Fruit fly (Drosophila melanogaster) whole organism, embryonic: Measurements from ENCODE around the gene CG10343.

Experiments used
- Bteb2 ChIP-seq: fragments of 200-800 bp; sonication (Bioruptor generic); optimal IDR thresholded peaks from 2 replicates; lab custom pipeline; 2016; ENCODE audit warnings: missing biosample characterization, missing genetic modification characterization
- CG10366 ChIP-seq: fragments of 200-800 bp; sonication (Bioruptor generic); IDR thresholded peaks from 2 replicates; pipeline ENCODE4 v1.3.6; 2022; ENCODE audit warnings: missing biosample characterization, missing genetic modification characterization
- CG12659 ChIP-seq: fragments of 200-800 bp; sonication (Bioruptor generic); optimal IDR thresholded peaks from 3 replicates; lab custom pipeline; 2017; ENCODE audit warnings: mild to moderate bottlenecking, missing biosample characterization, missing genetic modification reagents, missing genetic modification characterization
- CG13287 ChIP-seq: fragments of 200-800 bp; sonication (Bioruptor generic); IDR thresholded peaks from 2 replicates; pipeline ENCODE4 v1.3.6; 2022; ENCODE audit warnings: missing biosample characterization, missing genetic modification characterization; ENCODE audit not compliant: partially characterized antibody
- CG13424 ChIP-seq: fragments of 200-800 bp; sonication (Bioruptor generic); optimal IDR thresholded peaks from 2 replicates; lab custom pipeline; 2019; ENCODE audit warnings: missing biosample characterization, mild to moderate bottlenecking, missing genetic modification characterization, moderate library complexity
- CG14710 ChIP-seq: fragments of 200-800 bp; sonication (Bioruptor generic); optimal IDR thresholded peaks from 3 replicates; lab custom pipeline; 2019; ENCODE audit warnings: missing biosample characterization, mild to moderate bottlenecking, missing genetic modification characterization, moderate library complexity
- CG15479 ChIP-seq: fragments of 200-800 bp; sonication (Bioruptor generic); optimal IDR thresholded peaks from 3 replicates; lab custom pipeline; 2019; ENCODE audit warnings: missing biosample characterization, mild to moderate bottlenecking, missing genetic modification characterization, moderate library complexity
- CG17186 ChIP-seq: fragments of 200-800 bp; sonication (Bioruptor generic); optimal IDR thresholded peaks from 3 replicates; lab custom pipeline; 2017; ENCODE audit warnings: missing biosample characterization, missing genetic modification reagents, missing genetic modification characterization
- CG18764 ChIP-seq: fragments of 200-800 bp; sonication (Bioruptor generic); optimal IDR thresholded peaks from 3 replicates; lab custom pipeline; 2016; ENCODE audit warnings: missing biosample characterization, missing genetic modification characterization
- CG33213 ChIP-seq: fragments of 200-800 bp; sonication (Bioruptor generic); optimal IDR thresholded peaks from 3 replicates; lab custom pipeline; 2016; ENCODE audit warnings: missing biosample characterization, missing genetic modification characterization
- CG3995 ChIP-seq: fragments of 200-800 bp; sonication (Bioruptor generic); optimal IDR thresholded peaks from 3 replicates; lab custom pipeline; 2016; ENCODE audit warnings: missing biosample characterization, missing genetic modification characterization
- CG4617 ChIP-seq: fragments of 200-800 bp; sonication (Bioruptor generic); optimal IDR thresholded peaks from 3 replicates; lab custom pipeline; 2016; ENCODE audit warnings: missing biosample characterization, missing genetic modification characterization, borderline replicate concordance
- CG8478 ChIP-seq: fragments of >200 bp; optimal IDR thresholded peaks from 2 replicates; lab custom pipeline; 2018
- CG9797 ChIP-seq: fragments of 200-800 bp; sonication (Bioruptor generic); optimal IDR thresholded peaks from 3 replicates; lab custom pipeline; 2018; ENCODE audit warnings: missing biosample characterization, mild to moderate bottlenecking, missing genetic modification characterization
- Dll ChIP-seq: fragments of 200-800 bp; sonication (Bioruptor generic); IDR thresholded peaks from 4 replicates; pipeline ENCODE4 v1.3.6; 2022; ENCODE audit warnings: missing biosample characterization, missing genetic modification characterization; ENCODE audit not compliant: partially characterized antibody
- E2f1 ChIP-seq: fragments of 200-800 bp; sonication (Bioruptor generic); IDR thresholded peaks from 2 replicates; pipeline ENCODE4 v1.3.6; 2022; ENCODE audit warnings: missing biosample characterization, missing genetic modification characterization
- HHEX ChIP-seq: fragments of 200-800 bp; sonication (Bioruptor generic); optimal IDR thresholded peaks from 3 replicates; lab custom pipeline; 2017; ENCODE audit warnings: missing biosample characterization, mild to moderate bottlenecking, missing genetic modification characterization, missing genetic modification reagents
- HmgD ChIP-seq: fragments of 200-800 bp; sonication (Bioruptor generic); optimal IDR thresholded peaks from 3 replicates; lab custom pipeline; 2016; ENCODE audit warnings: missing biosample characterization, missing genetic modification characterization
- Lhr ChIP-seq: fragments of 200-800 bp; sonication (Bioruptor generic); optimal IDR thresholded peaks from 3 replicates; lab custom pipeline; 2017; ENCODE audit warnings: mild to moderate bottlenecking, missing biosample characterization, missing genetic modification reagents, missing genetic modification characterization
- MBD-R2 ChIP-seq: fragments of 200-800 bp; sonication (Bioruptor generic); IDR thresholded peaks from 2 replicates; pipeline ENCODE4 v1.3.6; 2022; ENCODE audit warnings: missing biosample characterization, missing genetic modification characterization
- MESR4 ChIP-seq: fragments of 200-800 bp; sonication (Bioruptor generic); optimal IDR thresholded peaks from 2 replicates; lab custom pipeline; 2018; ENCODE audit warnings: missing biosample characterization, mild to moderate bottlenecking, missing genetic modification characterization, moderate library complexity
- Med ChIP-seq: fragments of 200-800 bp; sonication (Bioruptor generic); peaks from one replicate; lab custom pipeline; 2016; ENCODE audit warnings: missing biosample characterization, missing genetic modification characterization, mild to moderate bottlenecking, inconsistent platforms, moderate library complexity
- Opbp ChIP-seq: fragments of 200-800 bp; sonication (Bioruptor generic); IDR thresholded peaks from 3 replicates; pipeline ENCODE4 v1.3.6; 2022; ENCODE audit warnings: missing biosample characterization, missing genetic modification characterization; ENCODE audit not compliant: partially characterized antibody
- Ptx1 ChIP-seq: fragments of 200-800 bp; sonication (Bioruptor generic); IDR thresholded peaks from 2 replicates; pipeline ENCODE4 v1.3.6; 2022; ENCODE audit warnings: missing biosample characterization, missing genetic modification characterization
- Rfx ChIP-seq: fragments of 200-800 bp; sonication (Bioruptor generic); IDR thresholded peaks from 2 replicates; pipeline ENCODE4 v1.3.6; 2022; ENCODE audit warnings: missing biosample characterization, missing genetic modification characterization
- Sin3A ChIP-seq: fragments of >200 bp; optimal IDR thresholded peaks from 2 replicates; lab custom pipeline; 2018
- amos ChIP-seq: fragments of 200-800 bp; sonication (Bioruptor generic); IDR thresholded peaks from 2 replicates; pipeline ENCODE4 v1.3.6; 2022; ENCODE audit warnings: missing biosample characterization, missing genetic modification characterization; ENCODE audit not compliant: partially characterized antibody
- ash1 ChIP-seq: fragments of 200-800 bp; sonication (Bioruptor generic); optimal IDR thresholded peaks from 2 replicates; lab custom pipeline; 2018; ENCODE audit warnings: missing biosample characterization, mild to moderate bottlenecking, missing genetic modification characterization
- corto ChIP-seq: fragments of 200-800 bp; sonication (Bioruptor generic); optimal IDR thresholded peaks from 2 replicates; lab custom pipeline; 2016; ENCODE audit warnings: missing biosample characterization, mild to moderate bottlenecking, missing genetic modification characterization, moderate library complexity
- crp ChIP-seq, 2 experiments: fragments of 200-800 bp; sonication (Bioruptor generic); optimal IDR thresholded peaks; 2 replicates in 1 of 2; 3 replicates in 1 of 2; lab custom pipeline; 2017; ENCODE audit warnings: missing biosample characterization in 2 of 2, missing genetic modification characterization in 2 of 2, mild to moderate bottlenecking in 1 of 2, moderate library complexity in 1 of 2
- cwo ChIP-seq: fragments of 200-800 bp; sonication (Bioruptor generic); optimal IDR thresholded peaks from 3 replicates; lab custom pipeline; 2017; ENCODE audit warnings: missing biosample characterization, missing genetic modification characterization, mild to moderate bottlenecking, moderate library complexity, missing genetic modification reagents
- ken ChIP-seq: fragments of 200-800 bp; sonication (Bioruptor generic); IDR thresholded peaks from 3 replicates; pipeline ENCODE4 v1.3.6; 2022; ENCODE audit warnings: missing biosample characterization, missing genetic modification characterization
- kni ChIP-seq: fragments of 200-800 bp; sonication (Bioruptor generic); optimal IDR thresholded peaks from 3 replicates; lab custom pipeline; 2017; ENCODE audit warnings: mild to moderate bottlenecking, missing biosample characterization, missing genetic modification reagents, missing genetic modification characterization
- lilli ChIP-seq: fragments of 200-800 bp; sonication (Bioruptor generic); optimal IDR thresholded peaks from 3 replicates; lab custom pipeline; 2016; ENCODE audit warnings: missing biosample characterization, missing genetic modification characterization
- nerfin-1 ChIP-seq: fragments of 200-800 bp; sonication (Bioruptor generic); optimal IDR thresholded peaks from 3 replicates; lab custom pipeline; 2019; ENCODE audit warnings: missing biosample characterization, mild to moderate bottlenecking, missing genetic modification characterization, moderate library complexity
- nmo ChIP-seq: fragments of 200-800 bp; sonication (Bioruptor generic); optimal IDR thresholded peaks from 2 replicates; lab custom pipeline; 2018; ENCODE audit warnings: missing biosample characterization, mild to moderate bottlenecking, missing genetic modification characterization, moderate library complexity
- phol ChIP-seq: fragments of 200-800 bp; sonication (Bioruptor generic); optimal IDR thresholded peaks from 3 replicates; lab custom pipeline; 2018; ENCODE audit warnings: missing biosample characterization, mild to moderate bottlenecking, missing genetic modification characterization, moderate library complexity
- prd ChIP-seq, 3 experiments: fragments of >200 bp in 2 of 3; fragments of 200-800 bp in 1 of 3; sonication (Bioruptor generic) in 1 of 3; optimal IDR thresholded peaks in 2 of 3; IDR thresholded peaks in 1 of 3; 2 replicates in 2 of 3; 3 replicates in 1 of 3; pipeline versions ENCODE4 v1.3.6 to Lab custom; 2017 to 2022; ENCODE audit warnings: missing biosample characterization in 1 of 3, missing genetic modification characterization in 1 of 3
- pzg ChIP-seq: fragments of 200-800 bp; sonication (Bioruptor generic); optimal IDR thresholded peaks from 3 replicates; lab custom pipeline; 2018; ENCODE audit warnings: missing biosample characterization, mild to moderate bottlenecking, missing genetic modification characterization, moderate library complexity
- ssp ChIP-seq: fragments of 200-800 bp; sonication (Bioruptor generic); IDR thresholded peaks from 2 replicates; pipeline ENCODE4 v1.3.6; 2022; ENCODE audit warnings: missing biosample characterization, missing genetic modification characterization
- zf30C ChIP-seq: fragments of 200-800 bp; sonication (Bioruptor generic); optimal IDR thresholded peaks from 3 replicates; lab custom pipeline; 2018; ENCODE audit warnings: missing biosample characterization, mild to moderate bottlenecking, missing genetic modification characterization
- zfh2 ChIP-seq: fragments of 200-800 bp; sonication (Bioruptor generic); optimal IDR thresholded peaks from 2 replicates; lab custom pipeline; 2016; ENCODE audit warnings: missing biosample characterization, missing genetic modification characterization

Gene CG10343

DNA sequence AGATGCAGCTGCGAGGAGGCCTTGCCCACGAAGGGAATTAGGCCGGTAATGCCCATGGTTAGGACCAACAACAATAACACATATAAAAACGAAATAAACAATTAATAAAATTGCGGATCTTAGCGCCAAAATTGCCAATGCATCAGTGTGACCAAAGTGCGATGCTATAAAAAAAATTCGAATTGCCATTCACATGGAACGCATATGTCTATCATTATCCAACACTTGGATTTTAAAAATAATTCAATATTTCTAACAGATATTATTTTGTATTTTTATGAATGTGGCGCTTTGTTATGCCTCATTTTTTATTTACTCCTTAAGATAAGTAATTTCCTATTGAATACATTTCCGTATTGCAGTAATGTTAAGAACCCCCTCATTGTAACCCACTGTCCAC, 21.4 kb upstream of the CG10343 start, which contains the start of gene tos (continued):
- TF ChIP-seq Dll, result no peak
- TF ChIP-seq nmo, result peak; percentile 24
- TF ChIP-seq Med (GFP tag; lab: Kevin White, UChicago), result peak; percentile 55
- peak; percentile 23; the same call in 1 of the 2 replicates for TF ChIP-seq E2f1 (GFP tag; lab: Robert Waterston, UW)
- TF ChIP-seq CG12659 (GFP tag; lab: Kevin White, UChicago), result peak; percentile 43
- no peak for TF ChIP-seq CG8478
- TF ChIP-seq MESR4 (GFP tag; lab: Kevin White, UChicago), result peak; percentile 21
- peak; percentile 24 for TF ChIP-seq CG3995 (GFP tag; lab: Kevin White, UChicago)
- peak; percentile 52 for TF ChIP-seq CG13287 (GFP tag; lab: Robert Waterston, UW)
- TF ChIP-seq Rfx, result 0 out of 2 replicates have a peak, but pooled peaks have one; percentile 29
- TF ChIP-seq CG4617 (GFP tag; lab: Kevin White, UChicago), result peak; percentile 53
- TF ChIP-seq CG14710 (tag; lab: Kevin White, UChicago), result peak; percentile 28
- TF ChIP-seq HHEX (GFP tag; lab: Kevin White, UChicago), result no peak
- TF ChIP-seq MBD-R2 (GFP tag; lab: Robert Waterston, UW), result peak; percentile 82
- peak; percentile 44 for TF ChIP-seq Lhr
- no peak for TF ChIP-seq kni
- TF ChIP-seq CG10366 (GFP tag; lab: Robert Waterston, UW), result no peak
- peak; percentile 32; the same call in 1 of the 2 replicates for TF ChIP-seq amos (GFP tag; lab: Robert Waterston, UW)
- peak; percentile 18 for TF ChIP-seq lilli (GFP tag; lab: Kevin White, UChicago)
- no peak for TF ChIP-seq corto (GFP tag; lab: Kevin White, UChicago)
- peak; percentile 78 for TF ChIP-seq pzg
- no peak for TF ChIP-seq HmgD (GFP tag; lab: Kevin White, UChicago)
- no peak for TF ChIP-seq ash1 (GFP tag; lab: Kevin White, UChicago)
- TF ChIP-seq CG9797 (GFP tag; lab: Kevin White, UChicago), result peak; percentile 60
- TF ChIP-seq crp (GFP tag; optimal IDR thresholded peaks at IDR 0.05; lab: Kevin White, UChicago), result peak in 1 of 2 experiments; percentile 78
- TF ChIP-seq Sin3A (lab: Kevin White, UChicago), result peak; percentile 7
- no peak for TF ChIP-seq ssp (GFP tag; lab: Robert Waterston, UW)
- peak; percentile 26 for TF ChIP-seq phol (tag; lab: Kevin White, UChicago)

- TF ChIP-seq CG15479, result no peak
- no peak for TF ChIP-seq CG33213 (GFP tag; lab: Kevin White, UChicago)
- TF ChIP-seq CG13424, result no peak
- no peak for TF ChIP-seq CG17186
- TF ChIP-seq Bteb2 (GFP tag; lab: Kevin White, UChicago), result no peak
- no peak for TF ChIP-seq zf30C (GFP tag; lab: Kevin White, UChicago)
- no peak for TF ChIP-seq zfh2 (GFP tag; lab: Kevin White, UChicago)
- no peak for TF ChIP-seq cwo
- TF ChIP-seq Opbp, result 0 out of 3 replicates have a peak, but pooled peaks have one; percentile 11
- no peak for TF ChIP-seq Ptx1
- no peak for TF ChIP-seq prd (optimal IDR thresholded peaks at IDR 0.05; lab: Kevin White, UChicago)
- TF ChIP-seq prd (GFP tag; IDR thresholded peaks at IDR 0.05; lab: Robert Waterston, UW), result 0 out of 3 replicates have a peak, but pooled peaks have one; percentile 5
- peak; percentile 20 for TF ChIP-seq Med (GFP tag; lab: Kevin White, UChicago)
- no peak for TF ChIP-seq ken (GFP tag; lab: Robert Waterston, UW)
- TF ChIP-seq nerfin-1 (tag; lab: Kevin White, UChicago), result no peak
- TF ChIP-seq CG18764 (GFP tag; lab: Kevin White, UChicago), result no peak
- TF ChIP-seq, all 482 proteins: peak for 3
Measured at dm6 chr2L:18687827-18688226, 15.4 kb upstream of the CG10343 start.
